Fruit fly (Drosophila melanogaster) Kc167 (cell line): ENCODE results near the gene Pfdn2.

ENCODE experiments used
- Myc ChIP-seq: fragments of >200 bp; optimal IDR thresholded peaks from 2 replicates; lab custom pipeline; 2017; ENCODE audit warnings: missing external identifiers
- Sin3A ChIP-seq: fragments of >200 bp; optimal IDR thresholded peaks from 2 replicates; lab custom pipeline; 2018; ENCODE audit warnings: missing external identifiers
- h ChIP-seq: fragments of >200 bp; optimal IDR thresholded peaks from 3 replicates; lab custom pipeline; 2018; ENCODE audit warnings: missing external identifiers
- insv ChIP-seq: fragments of >200 bp; optimal IDR thresholded peaks from 3 replicates; lab custom pipeline; 2018; ENCODE audit warnings: missing external identifiers
- psq ChIP-seq: fragments of >200 bp; optimal IDR thresholded peaks from 2 replicates; lab custom pipeline; 2017; ENCODE audit warnings: missing external identifiers
- ttk ChIP-seq: sonication (Bioruptor generic); optimal IDR thresholded peaks from 2 replicates; lab custom pipeline; 2017; ENCODE audit warnings: missing external identifiers

DNA sequence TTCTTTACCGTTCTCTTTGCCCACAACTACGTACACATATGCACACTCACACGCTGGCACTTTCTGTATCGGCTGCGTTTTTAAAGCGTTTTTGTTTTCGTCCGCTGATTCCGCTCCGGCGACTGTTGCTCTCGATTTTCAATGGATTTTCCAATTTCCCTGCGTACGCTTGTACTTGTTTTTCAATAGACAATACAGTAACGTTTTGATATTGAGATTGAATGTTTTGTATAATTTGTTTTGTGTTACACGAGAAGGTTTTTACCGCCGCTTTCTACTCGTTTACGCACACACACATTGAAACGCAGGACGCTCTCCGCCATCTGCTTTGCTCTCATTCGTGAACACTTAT is 18.4 kb upstream of the Pfdn2 start:
- TF ChIP-seq insv (no peak), psq (lab: Kevin White, UChicago) (no peak), ttk (no peak), Sin3A (lab: Kevin White, UChicago) (no peak), h (no peak), Myc (no peak)
